Fruit fly (Drosophila melanogaster) whole organism, wandering third instar larva: ENCODE results near the gene VhaM9.7-b.

Experiments used
- Mio ChIP-seq: sonication (Bioruptor generic); optimal IDR thresholded peaks from 2 replicates; lab custom pipeline; 2016; ENCODE audit warnings: missing biosample characterization, missing genetic modification characterization
- Myc ChIP-seq: fragments of >200 bp; optimal IDR thresholded peaks from 2 replicates; lab custom pipeline; 2017
- OdsH ChIP-seq: fragments of 200-800 bp; sonication (Bioruptor generic); optimal IDR thresholded peaks from 2 replicates; lab custom pipeline; 2016; ENCODE audit warnings: missing biosample characterization, mild to moderate bottlenecking, missing genetic modification characterization
- dsf ChIP-seq: sonication (Bioruptor generic); optimal IDR thresholded peaks from 2 replicates; lab custom pipeline; 2016; ENCODE audit warnings: missing biosample characterization, missing genetic modification characterization, borderline replicate concordance
- lola ChIP-seq: fragments of >200 bp; optimal IDR thresholded peaks from 2 replicates; lab custom pipeline; 2017; ENCODE audit warnings: missing biosample characterization, missing genetic modification characterization
- psq ChIP-seq: fragments of 200-800 bp; sonication (Bioruptor generic); optimal IDR thresholded peaks from 3 replicates; lab custom pipeline; 2017; ENCODE audit warnings: missing biosample characterization, mild to moderate bottlenecking, missing genetic modification characterization, moderate library complexity
- usp ChIP-seq: fragments of >200 bp; optimal IDR thresholded peaks from 2 replicates; lab custom pipeline; 2017; ENCODE audit warnings: missing biosample characterization, missing genetic modification characterization

- no peak for TF ChIP-seq lola (GFP tag; lab: Kevin White, UChicago)
- TF ChIP-seq Myc (lab: Kevin White, UChicago), result no peak
- no peak for TF ChIP-seq usp (GFP tag; lab: Kevin White, UChicago)
- no peak for TF ChIP-seq psq (GFP tag; lab: Kevin White, UChicago)
- no peak for TF ChIP-seq dsf (GFP tag; lab: Kevin White, UChicago)
- no peak for TF ChIP-seq OdsH
- TF ChIP-seq Mio (GFP tag; lab: Kevin White, UChicago), result no peak
Observed at dm6 chr3L:21518345-21518744, 21.3 kb upstream of the VhaM9.7-b start.
